Fruit fly (Drosophila melanogaster): ENCODE measurements around the gene CG7968.

dm6 chr2L:13873147-13873546, 23.9 kb downstream of the CG7968 start:
- TF ChIP-seq pan (optimal IDR thresholded peaks at IDR 0.05) (no peak), usp (GFP tag; optimal IDR thresholded peaks at IDR 0.05) (no peak), EcR (GFP tag; optimal IDR thresholded peaks at IDR 0.05) (no peak), Dll (optimal IDR thresholded peaks at IDR 0.05) (no peak), CG8478 (optimal IDR thresholded peaks at IDR 0.05) (no peak), psq (optimal IDR thresholded peaks at IDR 0.05) (no peak)

Data from whole organism.